Worm (Caenorhabditis elegans): Measurements from ENCODE around the gene K03B4.4.

ce11 chrV:4694466-4695092 is 12.8 kb downstream of the K03B4.4 start:
- no peak for TF ChIP-seq ama-1 (optimal IDR thresholded peaks at IDR 0.05)
- TF ChIP-seq ceh-82 (tag; optimal IDR thresholded peaks at IDR 0.05), result no peak
- TF ChIP-seq nhr-28 (tag; optimal IDR thresholded peaks at IDR 0.05), result no peak
- TF ChIP-seq unc-62 (GFP tag; optimal IDR thresholded peaks at IDR 0.05), result no peak
- no peak for TF ChIP-seq egl-5 (tag; optimal IDR thresholded peaks at IDR 0.05)
- no peak for TF ChIP-seq nhr-12 (tag; optimal IDR thresholded peaks at IDR 0.05)

Measured in whole organism, L3 larva.